Fruit fly (Drosophila melanogaster) whole organism, prepupa: ENCODE data around the gene sad.

ENCODE experiments used
- Blimp-1 ChIP-seq: fragments of 200-800 bp; sonication (Bioruptor generic); optimal IDR thresholded peaks from 3 replicates; lab custom pipeline; 2017; ENCODE audit warnings: missing biosample characterization, missing genetic modification characterization, mild to moderate bottlenecking, moderate library complexity, missing genetic modification reagents
- CG10631 ChIP-seq: fragments of 200-800 bp; sonication (Bioruptor generic); optimal IDR thresholded peaks from 2 replicates; lab custom pipeline; 2016; ENCODE audit warnings: missing biosample characterization, missing genetic modification characterization
- CG10669 ChIP-seq: fragments of 200-800 bp; sonication (Bioruptor generic); optimal IDR thresholded peaks from 3 replicates; lab custom pipeline; 2018; ENCODE audit warnings: missing biosample characterization, mild to moderate bottlenecking, missing genetic modification characterization, moderate library complexity
- CG11294 ChIP-seq: fragments of 200-800 bp; sonication (Bioruptor generic); IDR thresholded peaks from 2 replicates; pipeline ENCODE4 v1.3.6; 2022; ENCODE audit warnings: missing biosample characterization, missing genetic modification characterization
- CG11762 ChIP-seq: fragments of 200-800 bp; sonication (Bioruptor generic); optimal IDR thresholded peaks from 3 replicates; lab custom pipeline; 2016; ENCODE audit warnings: missing biosample characterization, missing genetic modification characterization; ENCODE audit not compliant: insufficient read depth
- CG11902 ChIP-seq: fragments of 200-800 bp; sonication (Bioruptor generic); optimal IDR thresholded peaks from 3 replicates; lab custom pipeline; 2016; ENCODE audit warnings: missing biosample characterization, missing genetic modification characterization
- CG15336 ChIP-seq: fragments of 200-800 bp; sonication (Bioruptor generic); IDR thresholded peaks from 2 replicates; pipeline ENCODE4 v1.3.6; 2022; ENCODE audit warnings: missing biosample characterization, missing genetic modification characterization
- CG1621 ChIP-seq: fragments of 200-800 bp; sonication (Bioruptor generic); optimal IDR thresholded peaks from 3 replicates; lab custom pipeline; 2018; ENCODE audit warnings: missing biosample characterization, mild to moderate bottlenecking, missing genetic modification characterization
- CG3032 ChIP-seq: fragments of 200-800 bp; optimal IDR thresholded peaks from 2 replicates; lab custom pipeline; 2019; ENCODE audit warnings: missing biosample characterization, mild to moderate bottlenecking, missing genetic modification characterization, moderate library complexity
- CG32006 ChIP-seq: fragments of 200-800 bp; sonication (Bioruptor generic); optimal IDR thresholded peaks from 3 replicates; lab custom pipeline; 2017; ENCODE audit warnings: missing biosample characterization, mild to moderate bottlenecking, missing genetic modification characterization
- CG34406 ChIP-seq: fragments of 200-800 bp; sonication (Bioruptor generic); optimal IDR thresholded peaks from 3 replicates; lab custom pipeline; 2016; ENCODE audit warnings: missing biosample characterization, missing genetic modification characterization
- CG3919 ChIP-seq: fragments of 200-800 bp; sonication (Bioruptor generic); optimal IDR thresholded peaks from 3 replicates; lab custom pipeline; 2016; ENCODE audit warnings: missing biosample characterization, missing genetic modification characterization
- CG6276 ChIP-seq: fragments of 200-800 bp; sonication (Bioruptor generic); optimal IDR thresholded peaks from 2 replicates; lab custom pipeline; 2017; ENCODE audit warnings: missing biosample characterization, mild to moderate bottlenecking, missing genetic modification characterization
- CG6792 ChIP-seq: fragments of 200-800 bp; sonication (Bioruptor generic); optimal IDR thresholded peaks from 3 replicates; lab custom pipeline; 2016; ENCODE audit warnings: missing biosample characterization, missing genetic modification characterization
- CG6808 ChIP-seq: fragments of 200-800 bp; sonication (Bioruptor generic); optimal IDR thresholded peaks from 3 replicates; lab custom pipeline; 2017; ENCODE audit warnings: missing biosample characterization, missing genetic modification characterization, mild to moderate bottlenecking, moderate library complexity, missing genetic modification reagents
- CG6854 ChIP-seq: fragments of 200-800 bp; sonication (Bioruptor generic); optimal IDR thresholded peaks from 2 replicates; lab custom pipeline; 2017; ENCODE audit warnings: missing biosample characterization, mild to moderate bottlenecking, missing genetic modification characterization
- CG8119 ChIP-seq: fragments of 200-800 bp; sonication (Bioruptor generic); IDR thresholded peaks from 3 replicates; pipeline ENCODE4 v1.3.6; 2022; ENCODE audit warnings: missing biosample characterization, missing genetic modification characterization
- CG8319 ChIP-seq: fragments of 200-800 bp; sonication (Bioruptor generic); optimal IDR thresholded peaks from 3 replicates; lab custom pipeline; 2016; ENCODE audit warnings: missing biosample characterization, missing genetic modification characterization
- CG9139 ChIP-seq: fragments of 200-800 bp; sonication (Bioruptor generic); optimal IDR thresholded peaks from 3 replicates; lab custom pipeline; 2017; ENCODE audit warnings: missing biosample characterization, mild to moderate bottlenecking, missing genetic modification characterization
- Eip75B ChIP-seq: fragments of 200-800 bp; sonication (Bioruptor generic); optimal IDR thresholded peaks from 3 replicates; lab custom pipeline; 2016; ENCODE audit warnings: missing biosample characterization, missing genetic modification characterization
- Eip78C ChIP-seq: fragments of 200-800 bp; sonication (Bioruptor generic); peaks from one replicate; lab custom pipeline; 2016; ENCODE audit warnings: missing biosample characterization, missing genetic modification characterization
- Eip93F ChIP-seq: fragments of 200-800 bp; sonication (Bioruptor generic); optimal IDR thresholded peaks from 2 replicates; lab custom pipeline; 2016; ENCODE audit warnings: missing biosample characterization, mild to moderate bottlenecking, missing genetic modification characterization
- Ets21C ChIP-seq: fragments of 200-800 bp; sonication (Bioruptor generic); optimal IDR thresholded peaks from 3 replicates; lab custom pipeline; 2016; ENCODE audit warnings: missing biosample characterization, missing genetic modification characterization
- Ets96B ChIP-seq: fragments of 200-800 bp; optimal IDR thresholded peaks from 2 replicates; lab custom pipeline; 2019; ENCODE audit warnings: missing biosample characterization, mild to moderate bottlenecking, missing genetic modification characterization, moderate library complexity
- Gug ChIP-seq: fragments of 200-800 bp; sonication (Bioruptor generic); IDR thresholded peaks from 2 replicates; pipeline ENCODE4 v1.3.6; 2022; ENCODE audit warnings: missing biosample characterization, missing genetic modification characterization
- Hr38 ChIP-seq: sonication (Bioruptor generic); optimal IDR thresholded peaks from 2 replicates; lab custom pipeline; 2016; ENCODE audit warnings: missing biosample characterization, missing genetic modification characterization
- Hr39 ChIP-seq: fragments of 200-800 bp; sonication (Bioruptor generic); optimal IDR thresholded peaks from 2 replicates; lab custom pipeline; 2016; ENCODE audit warnings: missing biosample characterization, missing genetic modification characterization
- Hr4 ChIP-seq: fragments of 200-800 bp; sonication (Bioruptor generic); optimal IDR thresholded peaks from 3 replicates; lab custom pipeline; 2016; ENCODE audit warnings: missing biosample characterization, missing genetic modification characterization
- Lpt ChIP-seq: fragments of 200-800 bp; sonication (Bioruptor generic); optimal IDR thresholded peaks from 3 replicates; lab custom pipeline; 2016; ENCODE audit warnings: missing biosample characterization, missing genetic modification characterization
- Met ChIP-seq: fragments of 200-800 bp; sonication (Bioruptor generic); optimal IDR thresholded peaks from 3 replicates; lab custom pipeline; 2016; ENCODE audit warnings: missing biosample characterization, missing genetic modification characterization
- OdsH ChIP-seq: fragments of 200-800 bp; sonication (Bioruptor generic); optimal IDR thresholded peaks from 3 replicates; lab custom pipeline; 2016; ENCODE audit warnings: missing biosample characterization, missing genetic modification characterization
- Smox ChIP-seq: fragments of 200-800 bp; sonication (Bioruptor generic); optimal IDR thresholded peaks from 3 replicates; lab custom pipeline; 2016; ENCODE audit warnings: missing biosample characterization, missing genetic modification characterization
- Sox102F ChIP-seq: fragments of 200-800 bp; sonication (Bioruptor generic); optimal IDR thresholded peaks from 2 replicates; lab custom pipeline; 2016; ENCODE audit warnings: missing biosample characterization, mild to moderate bottlenecking, missing genetic modification characterization
- Sox14 ChIP-seq: fragments of 200-800 bp; sonication (Bioruptor generic); optimal IDR thresholded peaks from 3 replicates; lab custom pipeline; 2016; ENCODE audit warnings: missing biosample characterization, missing genetic modification characterization
- Sox15 ChIP-seq: fragments of 200-800 bp; sonication (Bioruptor generic); optimal IDR thresholded peaks from 3 replicates; lab custom pipeline; 2016; ENCODE audit warnings: missing biosample characterization, missing genetic modification characterization
- achi ChIP-seq: fragments of 200-800 bp; sonication (Bioruptor generic); optimal IDR thresholded peaks from 3 replicates; lab custom pipeline; 2016; ENCODE audit warnings: missing biosample characterization, missing genetic modification characterization
- cyc ChIP-seq: fragments of 200-800 bp; sonication (Bioruptor generic); optimal IDR thresholded peaks from 3 replicates; lab custom pipeline; 2016; ENCODE audit warnings: missing biosample characterization, missing genetic modification characterization
- dac ChIP-seq: fragments of 200-800 bp; sonication (Bioruptor generic); optimal IDR thresholded peaks from 2 replicates; lab custom pipeline; 2017; ENCODE audit warnings: missing biosample characterization, mild to moderate bottlenecking, missing genetic modification characterization
- eg ChIP-seq: fragments of 200-800 bp; sonication (Bioruptor generic); IDR thresholded peaks from 3 replicates; pipeline ENCODE4 v1.3.6; 2022; ENCODE audit warnings: missing biosample characterization, missing genetic modification characterization
- esn ChIP-seq: fragments of 200-800 bp; sonication (Bioruptor generic); optimal IDR thresholded peaks from 2 replicates; lab custom pipeline; 2016; ENCODE audit warnings: missing biosample characterization, mild to moderate bottlenecking, missing genetic modification characterization, moderate library complexity
- fd59A ChIP-seq: fragments of 200-800 bp; sonication (Bioruptor generic); optimal IDR thresholded peaks from 2 replicates; lab custom pipeline; 2017; ENCODE audit warnings: missing biosample characterization, mild to moderate bottlenecking, missing genetic modification characterization, missing genetic modification reagents
- fd85E ChIP-seq: fragments of 200-800 bp; sonication (Bioruptor generic); optimal IDR thresholded peaks from 3 replicates; lab custom pipeline; 2016; ENCODE audit warnings: missing biosample characterization, missing genetic modification characterization
- fkh ChIP-seq: fragments of 200-800 bp; sonication (Bioruptor generic); optimal IDR thresholded peaks from 3 replicates; lab custom pipeline; 2017; ENCODE audit warnings: missing biosample characterization, mild to moderate bottlenecking, missing genetic modification characterization, moderate library complexity
- lz ChIP-seq: fragments of 200-800 bp; sonication (Bioruptor generic); optimal IDR thresholded peaks from 3 replicates; lab custom pipeline; 2016; ENCODE audit warnings: missing biosample characterization, missing genetic modification characterization
- net ChIP-seq: fragments of 200-800 bp; sonication (Bioruptor generic); optimal IDR thresholded peaks from 3 replicates; lab custom pipeline; 2016; ENCODE audit warnings: missing biosample characterization, missing genetic modification characterization
- pdm3 ChIP-seq: fragments of 200-800 bp; sonication (Bioruptor generic); optimal IDR thresholded peaks from 3 replicates; lab custom pipeline; 2016; ENCODE audit warnings: missing biosample characterization, missing genetic modification characterization
- salr ChIP-seq, 2 experiments: fragments of 200-800 bp; sonication (Bioruptor generic); optimal IDR thresholded peaks; 3 replicates each; lab custom pipeline; 2016 to 2018; ENCODE audit warnings: missing biosample characterization in 2 of 2, missing genetic modification characterization in 2 of 2, mild to moderate bottlenecking in 1 of 2
- svp ChIP-seq: fragments of 200-800 bp; sonication (Bioruptor generic); peaks from one replicate; lab custom pipeline; 2016; ENCODE audit warnings: missing biosample characterization, missing genetic modification characterization

The sad gene

dm6 chr3R:11847379-11847778 lies 29.7 kb upstream of the sad start (continued):
- TF ChIP-seq CG8119 (GFP tag; lab: Robert Waterston, UW) (peak; percentile 68), Ets21C (no peak), pdm3 (no peak), Hr39 (no peak), Hr38 (no peak), Sox102F (GFP tag; lab: Kevin White, UChicago) (no peak), CG1621 (tag; lab: Kevin White, UChicago) (no peak)

- TF ChIP-seq CG10669 (GFP tag; lab: Kevin White, UChicago) (peak; percentile 85), CG6808 (GFP tag; lab: Kevin White, UChicago) (peak; percentile 69), OdsH (GFP tag; lab: Kevin White, UChicago) (peak; percentile 90), CG34406 (GFP tag; lab: Kevin White, UChicago) (peak; percentile 69), CG11762 (peak; percentile 71), CG11294 (peak; percentile 85), dac (GFP tag; lab: Kevin White, UChicago) (peak; percentile 79), Lpt (GFP tag; lab: Kevin White, UChicago) (peak; percentile 89), CG6854 (peak; percentile 15), CG8119 (GFP tag; lab: Robert Waterston, UW) (peak; percentile 90), Gug (GFP tag; lab: Robert Waterston, UW) (peak; percentile 87), CG6276 (GFP tag; lab: Kevin White, UChicago) (peak; percentile 81), salr (GFP tag; optimal IDR thresholded peaks at IDR 0.05; lab: Kevin White, UChicago) (peak; percentile 78 to 88), Smox (GFP tag; lab: Kevin White, UChicago) (peak; percentile 70), CG11902 (peak; percentile 68), Eip93F (no peak), fd85E (GFP tag; lab: Kevin White, UChicago) (peak; percentile 64), CG8319 (GFP tag; lab: Kevin White, UChicago) (peak; percentile 65), fd59A (GFP tag; lab: Kevin White, UChicago) (peak; percentile 71), Sox15 (GFP tag; lab: Kevin White, UChicago) (peak; percentile 75), CG32006 (GFP tag; lab: Kevin White, UChicago) (peak; percentile 93), CG15336 (GFP tag; lab: Robert Waterston, UW) (peak; percentile 89), achi (GFP tag; lab: Kevin White, UChicago) (peak; percentile 86), esn (GFP tag; lab: Kevin White, UChicago) (peak; percentile 77), Hr39 (peak; percentile 78), Eip78C (GFP tag; lab: Kevin White, UChicago) (peak; percentile 96), Eip75B (peak; percentile 88), pdm3 (peak; percentile 88), cyc (GFP tag; lab: Kevin White, UChicago) (peak; percentile 81), eg (GFP tag; lab: Robert Waterston, UW) (peak; percentile 93), lz (GFP tag; lab: Kevin White, UChicago) (peak; percentile 73), Hr4 (GFP tag; lab: Kevin White, UChicago) (peak; percentile 95), fkh (GFP tag; lab: Kevin White, UChicago) (peak; percentile 80), Ets96B (tag; lab: Kevin White, UChicago) (peak; percentile 87), svp (GFP tag; lab: Kevin White, UChicago) (peak; percentile 90), Met (peak; percentile 77), Ets21C (peak; percentile 60), CG3919 (GFP tag; lab: Kevin White, UChicago) (peak; percentile 92), CG6792 (peak; percentile 78), Blimp-1 (GFP tag; lab: Kevin White, UChicago) (no peak), Sox14 (GFP tag; lab: Kevin White, UChicago) (peak; percentile 89), CG3032 (tag; lab: Kevin White, UChicago) (peak; percentile 81), Hr38 (peak; percentile 68), CG10631 (GFP tag; lab: Kevin White, UChicago) (peak; percentile 88), net (peak; percentile 88), CG9139 (GFP tag; lab: Kevin White, UChicago) (peak; percentile 67)
Observed at dm6 chr3R:11849378-11850249, 27.4 kb upstream of the sad start.
